Worm (Caenorhabditis elegans): ENCODE results near the gene atgp-1.

DNA sequence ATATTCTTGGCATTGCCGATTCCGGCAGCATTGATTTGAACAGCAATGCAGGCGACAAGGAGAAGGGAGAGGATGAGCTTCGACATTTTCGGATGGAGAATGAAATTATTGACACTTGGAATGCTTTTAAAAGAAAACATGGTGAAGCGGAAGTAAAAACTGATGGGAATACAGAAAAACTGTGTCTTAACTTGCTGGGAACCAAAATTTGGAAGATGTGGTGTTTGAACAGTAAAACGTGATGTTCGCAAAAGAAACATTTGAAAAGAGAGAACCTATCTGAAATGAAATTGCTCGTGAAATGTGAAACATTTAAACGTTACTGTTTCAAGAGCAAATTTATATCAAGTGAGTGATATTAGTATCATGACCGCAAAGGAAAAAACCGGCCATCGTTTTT lies 4.4 kb upstream of the atgp-1 start, which contains the start of gene F26D10.13:
- TF ChIP-seq pha-4 (tag; optimal IDR thresholded peaks at IDR 0.05) (no peak), T23F11.4 (GFP tag; optimal IDR thresholded peaks at IDR 0.05) (no peak), fkh-6 (tag; optimal IDR thresholded peaks at IDR 0.05) (no peak), fkh-10 (GFP tag; optimal IDR thresholded peaks at IDR 0.05) (no peak), ztf-16 (tag; optimal IDR thresholded peaks at IDR 0.05) (no peak), ceh-24 (tag; optimal IDR thresholded peaks at IDR 0.05) (no peak), mec-3 (tag; optimal IDR thresholded peaks at IDR 0.05; ENCODE audit: borderline replicate concordance) (no peak), che-1 (tag; optimal IDR thresholded peaks at IDR 0.05) (no peak), dve-1 (tag; optimal IDR thresholded peaks at IDR 0.05) (no peak), ref-2 (tag; optimal IDR thresholded peaks at IDR 0.05) (no peak), ama-1 (optimal IDR thresholded peaks at IDR 0.05) (no peak), hlh-8 (tag; optimal IDR thresholded peaks at IDR 0.05) (no peak), ceh-6 (GFP tag; optimal IDR thresholded peaks at IDR 0.05) (no peak)
